Fruit fly (Drosophila melanogaster): ENCODE measurements around the gene CG3246.

CG3246 gene

dm6 chr2L:3449555-3450320 lies 12.0 kb downstream of the CG3246 start, which contains the start of gene Snx1 (continued):
- no peak for TF ChIP-seq tio (GFP tag; optimal IDR thresholded peaks at IDR 0.05)
- no peak for TF ChIP-seq Trl (optimal IDR thresholded peaks at IDR 0.05)
- no peak for TF ChIP-seq Trl (GFP tag; optimal IDR thresholded peaks at IDR 0.05)
- TF ChIP-seq cato (GFP tag; optimal IDR thresholded peaks at IDR 0.05; ENCODE audit: borderline replicate concordance): no peak
- TF ChIP-seq salm (tag; optimal IDR thresholded peaks at IDR 0.05): no peak
- no peak for TF ChIP-seq Dad (GFP tag; optimal IDR thresholded peaks at IDR 0.05)
- peak; percentile 71 for TF ChIP-seq pzg (GFP tag; optimal IDR thresholded peaks at IDR 0.05)
- TF ChIP-seq E2f2 (GFP tag; IDR thresholded peaks at IDR 0.05): peak; percentile 35; the same call in 1 of the 2 replicates
- no peak for TF ChIP-seq ssp (GFP tag; IDR thresholded peaks at IDR 0.05)
- TF ChIP-seq Atf-2 (GFP tag; optimal IDR thresholded peaks at IDR 0.05): no peak
- TF ChIP-seq gsb (GFP tag; IDR thresholded peaks at IDR 0.05): no peak
- 0 out of 2 replicates have a peak, but pooled peaks have one; percentile 4 for TF ChIP-seq onecut (GFP tag; IDR thresholded peaks at IDR 0.05)
- TF ChIP-seq pnt (GFP tag; optimal IDR thresholded peaks at IDR 0.05): no peak
- no peak for TF ChIP-seq oc (tag; optimal IDR thresholded peaks at IDR 0.05)

- TF ChIP-seq CG42726 (GFP tag; IDR thresholded peaks at IDR 0.05; ENCODE audit: partially characterized antibody): no peak
- peak; percentile 90 for TF ChIP-seq exex (tag; optimal IDR thresholded peaks at IDR 0.05)
- peak; percentile 85 for TF ChIP-seq sug (tag; optimal IDR thresholded peaks at IDR 0.05)
- TF ChIP-seq CG1024 (GFP tag; IDR thresholded peaks at IDR 0.05): no peak
- TF ChIP-seq CG34376 (GFP tag; optimal IDR thresholded peaks at IDR 0.05): peak; percentile 71
Measured at dm6 chr2L:3445655-3446054, 16.1 kb downstream of the CG3246 start, which contains the start of gene CG2772. Gene CG2772, plus strand, starts transcription at chr2L:3445992.

- peak; percentile 50 for TF ChIP-seq CG32772 (GFP tag; IDR thresholded peaks at IDR 0.05)
- TF ChIP-seq CG10274 (GFP tag; optimal IDR thresholded peaks at IDR 0.05): no peak
- TF ChIP-seq corto (GFP tag; optimal IDR thresholded peaks at IDR 0.05): no peak
- no peak for TF ChIP-seq kay (GFP tag; optimal IDR thresholded peaks at IDR 0.05)
- no peak for TF ChIP-seq crp (GFP tag; optimal IDR thresholded peaks at IDR 0.05)
- TF ChIP-seq fd96Cb (tag; optimal IDR thresholded peaks at IDR 0.05): peak; percentile 41
- TF ChIP-seq MESR4 (GFP tag; optimal IDR thresholded peaks at IDR 0.05): no peak
- TF ChIP-seq CG2875 (GFP tag; optimal IDR thresholded peaks at IDR 0.05): peak; percentile 23
- TF ChIP-seq ewg (GFP tag; optimal IDR thresholded peaks at IDR 0.05): no peak
- TF ChIP-seq CG17829 (tag; optimal IDR thresholded peaks at IDR 0.05): no peak
- peak; percentile 42 for TF ChIP-seq chn (GFP tag; optimal IDR thresholded peaks at IDR 0.05)
- peak; percentile 49 for TF ChIP-seq Oli (tag; optimal IDR thresholded peaks at IDR 0.05)
- TF ChIP-seq sens-2 (GFP tag; IDR thresholded peaks at IDR 0.05): no peak
- TF ChIP-seq Elba2 (GFP tag; optimal IDR thresholded peaks at IDR 0.05): no peak
- no peak for TF ChIP-seq CHES-1-like (GFP tag; optimal IDR thresholded peaks at IDR 0.05)
- no peak for TF ChIP-seq knrl (GFP tag; IDR thresholded peaks at IDR 0.05; ENCODE audit: partially characterized antibody)
- TF ChIP-seq danr (GFP tag; IDR thresholded peaks at IDR 0.05): 0 out of 2 replicates have a peak, but pooled peaks have one; percentile 26
- TF ChIP-seq Nf-YA (GFP tag; IDR thresholded peaks at IDR 0.05): peak; percentile 38; the same call in 1 of the 2 replicates
- TF ChIP-seq CG10147 (GFP tag; optimal IDR thresholded peaks at IDR 0.05): no peak
- peak; percentile 49 for TF ChIP-seq CG12391 (tag; optimal IDR thresholded peaks at IDR 0.05)
- no peak for TF ChIP-seq Dp (GFP tag; optimal IDR thresholded peaks at IDR 0.05)
- TF ChIP-seq CG4617 (GFP tag; optimal IDR thresholded peaks at IDR 0.05; ENCODE audit: borderline replicate concordance): no peak
- no peak for TF ChIP-seq Lpt (GFP tag; optimal IDR thresholded peaks at IDR 0.05)
- TF ChIP-seq chinmo (GFP tag; IDR thresholded peaks at IDR 0.05; ENCODE audit: partially characterized antibody): no peak
- no peak for TF ChIP-seq CG6254 (GFP tag; optimal IDR thresholded peaks at IDR 0.05)
- no peak for TF ChIP-seq CG1832 (GFP tag; optimal IDR thresholded peaks at IDR 0.05)
- no peak for TF ChIP-seq sc (optimal IDR thresholded peaks at IDR 0.05)
- TF ChIP-seq sc (GFP tag; optimal IDR thresholded peaks at IDR 0.05): no peak
Measured at dm6 chr2L:3444789-3445188, 17.0 kb downstream of the CG3246 start.
